Fruit fly (Drosophila melanogaster): ENCODE data around the gene Cyp12e1.
A peak's percentile ranks its signal among the peaks of the same experiment; 100 is the strongest.

Gene Cyp12e1

dm6 chr3R:10411752-10412549 lies 22.6 kb upstream of the Cyp12e1 start (continued):
- TF ChIP-seq row (GFP tag; IDR thresholded peaks at IDR 0.05): peak; percentile 69
- peak; percentile 84 for TF ChIP-seq sob (GFP tag; IDR thresholded peaks at IDR 0.05)
- peak; percentile 26 for TF ChIP-seq CG6683 (GFP tag; optimal IDR thresholded peaks at IDR 0.05)
- no peak for TF ChIP-seq knrl (GFP tag; IDR thresholded peaks at IDR 0.05; ENCODE audit: partially characterized antibody)
- TF ChIP-seq dysf (GFP tag; IDR thresholded peaks at IDR 0.05): peak; percentile 78
- TF ChIP-seq CG17359 (tag; optimal IDR thresholded peaks at IDR 0.05): peak; percentile 60
- peak; percentile 47; the same call in 1 of the 2 replicates for TF ChIP-seq cas (GFP tag; IDR thresholded peaks at IDR 0.05)
- peak; percentile 45; the same call in 1 of the 3 replicates for TF ChIP-seq Dbx (GFP tag; IDR thresholded peaks at IDR 0.05)
- TF ChIP-seq CG8281 (tag; optimal IDR thresholded peaks at IDR 0.05): no peak
- TF ChIP-seq ttk (GFP tag; IDR thresholded peaks at IDR 0.05): peak; percentile 71
- TF ChIP-seq CG2712 (tag; optimal IDR thresholded peaks at IDR 0.05): peak; percentile 32
- TF ChIP-seq CG11456 (GFP tag; IDR thresholded peaks at IDR 0.05): peak; percentile 86
- peak; percentile 73 for TF ChIP-seq gro (GFP tag; optimal IDR thresholded peaks at IDR 0.05)
- peak; percentile 71 for TF ChIP-seq CG11247 (GFP tag; IDR thresholded peaks at IDR 0.05)
- TF ChIP-seq Fer1 (GFP tag; optimal IDR thresholded peaks at IDR 0.05): peak; percentile 71
- TF ChIP-seq CG6175 (GFP tag; IDR thresholded peaks at IDR 0.05): peak; percentile 76
- peak; percentile 0 for TF ChIP-seq HmgZ (tag; optimal IDR thresholded peaks at IDR 0.05)
- no peak for TF ChIP-seq CG4854 (GFP tag; optimal IDR thresholded peaks at IDR 0.05)
- no peak for TF ChIP-seq hkb (optimal IDR thresholded peaks at IDR 0.05)
- TF ChIP-seq hkb (GFP tag; IDR thresholded peaks at IDR 0.05): peak; percentile 68
- peak; percentile 11 for TF ChIP-seq NfI (GFP tag; optimal IDR thresholded peaks at IDR 0.05)
- peak; percentile 2 for TF ChIP-seq Hand (GFP tag; optimal IDR thresholded peaks at IDR 0.05)
- TF ChIP-seq caup (GFP tag; optimal IDR thresholded peaks at IDR 0.05; ENCODE audit: severe bottlenecking): peak; percentile 64
- no peak for TF ChIP-seq Neu2 (GFP tag; optimal IDR thresholded peaks at IDR 0.05; ENCODE audit: borderline replicate concordance)
- TF ChIP-seq Rx (GFP tag; IDR thresholded peaks at IDR 0.05): no peak
- no peak for TF ChIP-seq dmrt11E (tag; optimal IDR thresholded peaks at IDR 0.05)
- TF ChIP-seq CG6813 (GFP tag; optimal IDR thresholded peaks at IDR 0.05): peak; percentile 64
- peak; percentile 96 for TF ChIP-seq Med (GFP tag)
- peak; percentile 39; the same call in 1 of the 3 replicates for TF ChIP-seq CG11560 (tag; IDR thresholded peaks at IDR 0.05)
- TF ChIP-seq sens (GFP tag): peak; percentile 55
- peak; percentile 66; the same call in 2 of the 3 replicates for TF ChIP-seq CG11695 (GFP tag; IDR thresholded peaks at IDR 0.05)
- TF ChIP-seq GATAe (GFP tag; conservative IDR thresholded peaks at IDR 0.05): peak; percentile 85
- TF ChIP-seq bbx (GFP tag; IDR thresholded peaks at IDR 0.05; ENCODE audit: partially characterized antibody): no peak
- TF ChIP-seq Poxn (GFP tag; IDR thresholded peaks at IDR 0.05): 0 out of 2 replicates have a peak, but pooled peaks have one; percentile 17
- TF ChIP-seq pum (GFP tag; optimal IDR thresholded peaks at IDR 0.05): peak; percentile 10
- TF ChIP-seq CG2875 (GFP tag; optimal IDR thresholded peaks at IDR 0.05): no peak
- peak; percentile 50 for TF ChIP-seq Xrp1 (GFP tag; IDR thresholded peaks at IDR 0.05)
- TF ChIP-seq tin (GFP tag; optimal IDR thresholded peaks at IDR 0.05): peak; percentile 24
- TF ChIP-seq zfh1 (GFP tag; IDR thresholded peaks at IDR 0.05): peak; percentile 57; the same call in 1 of the 3 replicates
- TF ChIP-seq CG10979 (tag; optimal IDR thresholded peaks at IDR 0.05): no peak
- TF ChIP-seq ap (GFP tag; IDR thresholded peaks at IDR 0.05): 0 out of 2 replicates have a peak, but pooled peaks have one; percentile 13
- TF ChIP-seq exex (tag; optimal IDR thresholded peaks at IDR 0.05): peak; percentile 92
- TF ChIP-seq CG9727 (GFP tag; optimal IDR thresholded peaks at IDR 0.05): peak; percentile 45
- peak; percentile 47 for TF ChIP-seq nmo (GFP tag; optimal IDR thresholded peaks at IDR 0.05)
- TF ChIP-seq Aef1 (GFP tag; IDR thresholded peaks at IDR 0.05): peak; percentile 48
- peak; percentile 74 for TF ChIP-seq grn (GFP tag; optimal IDR thresholded peaks at IDR 0.05)
- TF ChIP-seq CG9932 (GFP tag; IDR thresholded peaks at IDR 0.05): peak; percentile 42
- peak; percentile 60 for TF ChIP-seq CG32772 (GFP tag; IDR thresholded peaks at IDR 0.05)
- peak; percentile 17; the same call in 1 of the 2 replicates for TF ChIP-seq CG7372 (GFP tag; IDR thresholded peaks at IDR 0.05)

Data from whole organism, embryonic.